Worm (Caenorhabditis elegans) whole organism, L3 larva: Measurements from ENCODE around the gene C50E3.15.

Source experiments
- R02D3.7 ChIP-seq: fragments of 150-350 bp; optimal IDR thresholded peaks from 2 replicates; lab custom pipeline; 2014; ENCODE audit warnings: missing biosample characterization, missing genetic modification characterization
- ZK546.5 ChIP-seq: sonication (generic microtip); optimal IDR thresholded peaks from 2 replicates; lab custom pipeline; 2017; ENCODE audit warnings: missing biosample characterization, missing genetic modification characterization
- ceh-28 ChIP-seq: fragments of 150-350 bp; optimal IDR thresholded peaks from 2 replicates; lab custom pipeline; 2014; ENCODE audit warnings: missing biosample characterization, missing genetic modification reagents, missing genetic modification characterization
- egl-27 ChIP-seq: sonication (generic microtip); optimal IDR thresholded peaks from 4 replicates; lab custom pipeline; 2017; ENCODE audit warnings: missing biosample characterization, missing genetic modification reagents, missing genetic modification characterization
- fos-1 ChIP-seq: fragments of 150-350 bp; optimal IDR thresholded peaks from 2 replicates; lab custom pipeline; 2014; ENCODE audit warnings: missing biosample characterization, missing genetic modification characterization
- hmg-11 ChIP-seq: sonication (generic microtip); optimal IDR thresholded peaks from 2 replicates; lab custom pipeline; 2016; ENCODE audit warnings: missing genetic modification characterization, missing compliant biosample characterization
- lin-15B ChIP-seq: fragments of 150-350 bp; optimal IDR thresholded peaks from 2 replicates; lab custom pipeline; 2014; ENCODE audit warnings: missing biosample characterization, missing genetic modification characterization
- lin-39 ChIP-seq: fragments of 150-350 bp; optimal IDR thresholded peaks from 2 replicates; lab custom pipeline; 2018; ENCODE audit warnings: missing biosample characterization, missing genetic modification reagents, missing genetic modification characterization
- nhr-11 ChIP-seq: fragments of 150-350 bp; optimal IDR thresholded peaks from 2 replicates; lab custom pipeline; 2014; ENCODE audit warnings: missing biosample characterization, missing genetic modification characterization
- nhr-28 ChIP-seq: fragments of 150-350 bp; optimal IDR thresholded peaks from 2 replicates; lab custom pipeline; 2014; ENCODE audit warnings: missing biosample characterization, missing genetic modification characterization
- nhr-76 ChIP-seq: fragments of 150-350 bp; sonication (generic microtip); optimal IDR thresholded peaks from 5 replicates; lab custom pipeline; 2014; ENCODE audit warnings: missing biosample characterization, missing genetic modification characterization
- pqm-1 ChIP-seq: fragments of 150-350 bp; optimal IDR thresholded peaks from 2 replicates; lab custom pipeline; 2017; ENCODE audit warnings: missing biosample characterization, missing genetic modification characterization, inconsistent platforms
- skn-1 ChIP-seq: fragments of 150-350 bp; optimal IDR thresholded peaks from 2 replicates; lab custom pipeline; 2014; ENCODE audit warnings: missing biosample characterization, missing genetic modification characterization
- unc-62 ChIP-seq: fragments of 150-350 bp; sonication (generic microtip); optimal IDR thresholded peaks from 4 replicates; lab custom pipeline; 2014; ENCODE audit warnings: missing biosample characterization, missing genetic modification reagents, missing genetic modification characterization

ce11 chrV:7643416-7643815 is 25.2 kb downstream of the C50E3.15 start, which contains the start of gene F07C4.11:
- TF ChIP-seq nhr-76 (tag; lab: Kevin White, UChicago) (no peak), pqm-1 (tag; lab: Kevin White, UChicago) (no peak), lin-15B (tag; lab: Kevin White, UChicago) (no peak), R02D3.7 (tag; lab: Kevin White, UChicago) (no peak), skn-1 (no peak), hmg-11 (no peak), ceh-28 (tag; lab: Kevin White, UChicago) (no peak), ZK546.5 (tag; lab: Kevin White, UChicago) (no peak), nhr-28 (tag; lab: Kevin White, UChicago) (no peak), unc-62 (GFP tag; lab: Kevin White, UChicago) (no peak), lin-39 (tag; lab: Kevin White, UChicago) (no peak), nhr-11 (no peak), fos-1 (tag; lab: Kevin White, UChicago) (no peak), egl-27 (tag; lab: Kevin White, UChicago) (no peak)
